Fruit fly (Drosophila melanogaster): ENCODE results near the gene CG43725.

Gene CG43725

dm6 chr2L:11065106-11065878 lies 10.0 kb upstream of the CG43725 start (continued):
- TF ChIP-seq CG10959 (GFP tag; IDR thresholded peaks at IDR 0.05) = no peak
- no peak for TF ChIP-seq CG18764 (GFP tag; optimal IDR thresholded peaks at IDR 0.05)
- no peak for TF ChIP-seq CG18262 (tag; optimal IDR thresholded peaks at IDR 0.05)
- peak; percentile 71 for TF ChIP-seq CG18599 (GFP tag; optimal IDR thresholded peaks at IDR 0.05)
- no peak for TF ChIP-seq CG15479 (GFP tag; optimal IDR thresholded peaks at IDR 0.05)
- peak; percentile 33 for TF ChIP-seq unpg (GFP tag; optimal IDR thresholded peaks at IDR 0.05)
- TF ChIP-seq CG12659 (GFP tag; optimal IDR thresholded peaks at IDR 0.05) = peak; percentile 21
- peak; percentile 1 for TF ChIP-seq CG16815 (GFP tag; optimal IDR thresholded peaks at IDR 0.05)
- TF ChIP-seq HLH4C (GFP tag; IDR thresholded peaks at IDR 0.05; ENCODE audit: partially characterized antibody) = no peak
- TF ChIP-seq CG11695 (GFP tag; IDR thresholded peaks at IDR 0.05) = peak; percentile 53; the same call in 1 of the 3 replicates
- TF ChIP-seq fru (optimal IDR thresholded peaks at IDR 0.05) = no peak
- 0 out of 2 replicates have a peak, but pooled peaks have one; percentile 4 for TF ChIP-seq H2.0 (GFP tag; IDR thresholded peaks at IDR 0.05)
- no peak for TF ChIP-seq Gug (GFP tag; IDR thresholded peaks at IDR 0.05)
- TF ChIP-seq klu (GFP tag; IDR thresholded peaks at IDR 0.05) = no peak
- TF ChIP-seq CG11456 (GFP tag; IDR thresholded peaks at IDR 0.05) = 0 out of 3 replicates have a peak, but pooled peaks have one; percentile 6
- no peak for TF ChIP-seq CG31441 (GFP tag; IDR thresholded peaks at IDR 0.05)
- TF ChIP-seq CG2120 (GFP tag; optimal IDR thresholded peaks at IDR 0.05) = peak; percentile 63
- no peak for TF ChIP-seq Gsc (GFP tag; IDR thresholded peaks at IDR 0.05)
- peak; percentile 8 for TF ChIP-seq org-1 (GFP tag; optimal IDR thresholded peaks at IDR 0.05)
- TF ChIP-seq CG9437 (GFP tag; optimal IDR thresholded peaks at IDR 0.05) = no peak
- no peak for TF ChIP-seq cas (GFP tag; IDR thresholded peaks at IDR 0.05)
- TF ChIP-seq Camta (GFP tag; optimal IDR thresholded peaks at IDR 0.05) = no peak
- TF ChIP-seq Opbp (GFP tag; IDR thresholded peaks at IDR 0.05; ENCODE audit: partially characterized antibody) = no peak
- TF ChIP-seq CG17186 (GFP tag; optimal IDR thresholded peaks at IDR 0.05) = no peak
- no peak for TF ChIP-seq BtbVII (GFP tag; optimal IDR thresholded peaks at IDR 0.05)
- no peak for TF ChIP-seq CG2202 (tag; optimal IDR thresholded peaks at IDR 0.05)
- TF ChIP-seq NC2β (GFP tag; optimal IDR thresholded peaks at IDR 0.05) = no peak
- TF ChIP-seq CG13894 (tag; optimal IDR thresholded peaks at IDR 0.05) = peak; percentile 3
- no peak for TF ChIP-seq tna (GFP tag; IDR thresholded peaks at IDR 0.05; ENCODE audit: partially characterized antibody)
- TF ChIP-seq CG34422 (GFP tag; IDR thresholded peaks at IDR 0.05) = peak; percentile 48; the same call in 1 of the 3 replicates
- TF ChIP-seq prd (optimal IDR thresholded peaks at IDR 0.05) = no peak
- peak; percentile 49 for TF ChIP-seq prd (GFP tag; IDR thresholded peaks at IDR 0.05)
- peak; percentile 9 for TF ChIP-seq phol (tag; optimal IDR thresholded peaks at IDR 0.05)
- no peak for TF ChIP-seq CG33213 (GFP tag; optimal IDR thresholded peaks at IDR 0.05)
- no peak for TF ChIP-seq CG6272 (GFP tag; IDR thresholded peaks at IDR 0.05)

dm6 chr2L:11065932-11066823 lies 9.1 kb upstream of the CG43725 start:
- TF ChIP-seq CG12299 (tag; optimal IDR thresholded peaks at IDR 0.05) = no peak
- TF ChIP-seq Sin3A (optimal IDR thresholded peaks at IDR 0.05) = no peak
- TF ChIP-seq Sox102F (GFP tag; optimal IDR thresholded peaks at IDR 0.05) = peak; percentile 43
- no peak for TF ChIP-seq CG6654 (GFP tag; optimal IDR thresholded peaks at IDR 0.05)
- no peak for TF ChIP-seq HHEX (GFP tag; optimal IDR thresholded peaks at IDR 0.05)
- TF ChIP-seq CG2678 (tag; optimal IDR thresholded peaks at IDR 0.05) = peak; percentile 41
- TF ChIP-seq CG8281 (tag; optimal IDR thresholded peaks at IDR 0.05) = no peak
- 0 out of 3 replicates have a peak, but pooled peaks have one; percentile 28 for TF ChIP-seq H15 (GFP tag; IDR thresholded peaks at IDR 0.05)
- no peak for TF ChIP-seq CG31365 (tag; optimal IDR thresholded peaks at IDR 0.05)
- peak; percentile 11 for TF ChIP-seq Side (GFP tag; optimal IDR thresholded peaks at IDR 0.05)
- no peak for TF ChIP-seq HLH3B (GFP tag; IDR thresholded peaks at IDR 0.05)
- no peak for TF ChIP-seq tna (GFP tag; IDR thresholded peaks at IDR 0.05; ENCODE audit: partially characterized antibody)
- peak; percentile 2 for TF ChIP-seq CG7839 (tag; optimal IDR thresholded peaks at IDR 0.05)
- TF ChIP-seq Usf (GFP tag; optimal IDR thresholded peaks at IDR 0.05) = peak; percentile 19
- peak; percentile 6 for TF ChIP-seq CG7928 (GFP tag; optimal IDR thresholded peaks at IDR 0.05)
